Fruit fly (Drosophila melanogaster) whole organism, embryonic: Measurements from ENCODE around the gene Naam.

Source experiments
- CG11695 ChIP-seq: fragments of 200-800 bp; sonication (Bioruptor generic); IDR thresholded peaks from 3 replicates; pipeline ENCODE4 v1.3.6; 2022; ENCODE audit warnings: missing biosample characterization, missing genetic modification characterization
- CG15479 ChIP-seq: fragments of 200-800 bp; sonication (Bioruptor generic); optimal IDR thresholded peaks from 3 replicates; lab custom pipeline; 2019; ENCODE audit warnings: missing biosample characterization, mild to moderate bottlenecking, missing genetic modification characterization, moderate library complexity
- CG17802 ChIP-seq: fragments of 200-800 bp; sonication (Bioruptor generic); optimal IDR thresholded peaks from 2 replicates; lab custom pipeline; 2018; ENCODE audit warnings: missing biosample characterization, mild to moderate bottlenecking, missing genetic modification characterization, moderate library complexity
- CG2116 ChIP-seq: fragments of 200-800 bp; sonication (Bioruptor generic); optimal IDR thresholded peaks from 3 replicates; lab custom pipeline; 2018; ENCODE audit warnings: missing biosample characterization, mild to moderate bottlenecking, missing genetic modification characterization
- CG2120 ChIP-seq: fragments of 200-800 bp; sonication (Bioruptor generic); optimal IDR thresholded peaks from 3 replicates; lab custom pipeline; 2016; ENCODE audit warnings: missing biosample characterization, missing genetic modification characterization
- CG2202 ChIP-seq: fragments of 200-800 bp; sonication (Bioruptor generic); optimal IDR thresholded peaks from 2 replicates; lab custom pipeline; 2018; ENCODE audit warnings: missing biosample characterization, mild to moderate bottlenecking, missing genetic modification characterization
- CG2678 ChIP-seq: fragments of 200-800 bp; sonication (Bioruptor generic); optimal IDR thresholded peaks from 3 replicates; lab custom pipeline; 2019; ENCODE audit warnings: missing biosample characterization, mild to moderate bottlenecking, missing genetic modification characterization, moderate library complexity
- CG2712 ChIP-seq: fragments of 200-800 bp; optimal IDR thresholded peaks from 3 replicates; lab custom pipeline; 2019; ENCODE audit warnings: missing biosample characterization, mild to moderate bottlenecking, missing genetic modification characterization, moderate library complexity
- CG31388 ChIP-seq: fragments of 200-800 bp; sonication (Bioruptor generic); optimal IDR thresholded peaks from 2 replicates; lab custom pipeline; 2016; ENCODE audit warnings: missing biosample characterization, missing genetic modification characterization
- CG31441 ChIP-seq: fragments of 200-800 bp; sonication (Bioruptor generic); IDR thresholded peaks from 2 replicates; pipeline ENCODE4 v1.3.6; 2022; ENCODE audit warnings: missing biosample characterization, missing genetic modification characterization
- CG3726 ChIP-seq: fragments of 200-800 bp; sonication (Bioruptor generic); IDR thresholded peaks from 3 replicates; pipeline ENCODE4, ENCODE4 v1.3.6; 2022; ENCODE audit warnings: missing biosample characterization, missing genetic modification characterization
- CG4328 ChIP-seq: fragments of 200-800 bp; sonication (Bioruptor generic); optimal IDR thresholded peaks from 3 replicates; lab custom pipeline; 2017; ENCODE audit warnings: missing biosample characterization, missing genetic modification reagents, missing genetic modification characterization
- CG4707 ChIP-seq: fragments of 200-800 bp; sonication (Bioruptor generic); optimal IDR thresholded peaks from 2 replicates; lab custom pipeline; 2018; ENCODE audit warnings: missing biosample characterization, mild to moderate bottlenecking, missing genetic modification characterization, moderate library complexity
- CG6254 ChIP-seq: fragments of 200-800 bp; sonication (Bioruptor generic); optimal IDR thresholded peaks from 3 replicates; lab custom pipeline; 2017; ENCODE audit warnings: mild to moderate bottlenecking, missing biosample characterization, missing genetic modification reagents, missing genetic modification characterization
- CG8944 ChIP-seq: fragments of 200-800 bp; sonication (Bioruptor generic); optimal IDR thresholded peaks from 3 replicates; lab custom pipeline; 2016; ENCODE audit warnings: missing biosample characterization, missing genetic modification characterization
- CoRest ChIP-seq: fragments of 200-800 bp; sonication (Bioruptor generic); optimal IDR thresholded peaks from 3 replicates; lab custom pipeline; 2018; ENCODE audit warnings: missing biosample characterization, mild to moderate bottlenecking, missing genetic modification characterization, moderate library complexity
- Dad ChIP-seq: fragments of 200-800 bp; sonication (Bioruptor generic); optimal IDR thresholded peaks from 3 replicates; lab custom pipeline; 2016; ENCODE audit warnings: missing biosample characterization, missing genetic modification characterization
- GATAe ChIP-seq: fragments of 200-800 bp; sonication (Bioruptor generic); conservative IDR thresholded peaks from 2 replicates; pipeline ENCODE4 v1.3.6; 2022; ENCODE audit warnings: missing biosample characterization, missing genetic modification characterization
- Gsc ChIP-seq: fragments of 200-800 bp; sonication (Bioruptor generic); IDR thresholded peaks from 2 replicates; pipeline ENCODE4 v1.3.6; 2022; ENCODE audit warnings: missing biosample characterization, missing genetic modification characterization
- Hr3 ChIP-seq: fragments of 200-800 bp; sonication (Bioruptor generic); optimal IDR thresholded peaks from 3 replicates; lab custom pipeline; 2016; ENCODE audit warnings: missing biosample characterization, missing genetic modification characterization
- Hr51 ChIP-seq, 2 experiments: fragments of 200-800 bp; sonication (Bioruptor generic); optimal IDR thresholded peaks; 2 replicates in 1 of 2; 3 replicates in 1 of 2; lab custom pipeline; 2016 to 2018; ENCODE audit warnings: missing biosample characterization in 2 of 2, missing genetic modification characterization in 2 of 2, mild to moderate bottlenecking in 1 of 2, moderate library complexity in 1 of 2
- Jarid2 ChIP-seq: fragments of 200-800 bp; sonication (Bioruptor generic); optimal IDR thresholded peaks from 3 replicates; lab custom pipeline; 2017; ENCODE audit warnings: mild to moderate bottlenecking, missing biosample characterization, missing genetic modification reagents, missing genetic modification characterization
- Lhr ChIP-seq: fragments of 200-800 bp; sonication (Bioruptor generic); optimal IDR thresholded peaks from 3 replicates; lab custom pipeline; 2017; ENCODE audit warnings: mild to moderate bottlenecking, missing biosample characterization, missing genetic modification reagents, missing genetic modification characterization
- NFAT ChIP-seq: fragments of 200-800 bp; sonication (Bioruptor generic); IDR thresholded peaks from 2 replicates; pipeline ENCODE4 v1.3.6; 2022; ENCODE audit warnings: missing biosample characterization, missing genetic modification characterization
- Sox100B ChIP-seq: fragments of 200-800 bp; sonication (Bioruptor generic); optimal IDR thresholded peaks from 3 replicates; lab custom pipeline; 2018; ENCODE audit warnings: missing biosample characterization, mild to moderate bottlenecking, missing genetic modification characterization
- Sox102F ChIP-seq: fragments of 200-800 bp; sonication (Bioruptor generic); optimal IDR thresholded peaks from 2 replicates; lab custom pipeline; 2018; ENCODE audit warnings: missing biosample characterization, mild to moderate bottlenecking, missing genetic modification characterization, moderate library complexity
- Stat92E ChIP-seq, 3 experiments: fragments of >200 bp in 2 of 3; fragments of 200-800 bp in 1 of 3; sonication (Bioruptor generic) in 1 of 3; optimal IDR thresholded peaks; 2 replicates each; lab custom pipeline; 2017 to 2019; ENCODE audit warnings: missing biosample characterization in 3 of 3, missing genetic modification characterization in 3 of 3, mild to moderate bottlenecking in 1 of 3, moderate library complexity in 1 of 3
- YL-1 ChIP-seq: fragments of 200-800 bp; sonication (Bioruptor generic); optimal IDR thresholded peaks from 3 replicates; lab custom pipeline; 2017; ENCODE audit warnings: missing biosample characterization, mild to moderate bottlenecking, missing genetic modification characterization
- ab ChIP-seq: fragments of 200-800 bp; sonication (Bioruptor generic); optimal IDR thresholded peaks from 2 replicates; lab custom pipeline; 2016; ENCODE audit warnings: missing biosample characterization, missing genetic modification characterization
- ap ChIP-seq: fragments of 200-800 bp; sonication (Bioruptor generic); IDR thresholded peaks from 2 replicates; pipeline ENCODE4 v1.3.6; 2022; ENCODE audit warnings: missing biosample characterization, missing genetic modification characterization
- chinmo ChIP-seq: fragments of 200-800 bp; sonication (Bioruptor generic); IDR thresholded peaks from 4 replicates; pipeline ENCODE4 v1.3.6; 2022; ENCODE audit warnings: missing biosample characterization, missing genetic modification characterization; ENCODE audit not compliant: partially characterized antibody
- dysf ChIP-seq: fragments of 200-800 bp; sonication (Bioruptor generic); IDR thresholded peaks from 3 replicates; pipeline ENCODE4 v1.3.6; 2022; ENCODE audit warnings: missing biosample characterization, missing genetic modification characterization
- en ChIP-seq: fragments of 200-800 bp; sonication (Bioruptor generic); optimal IDR thresholded peaks from 2 replicates; lab custom pipeline; 2016; ENCODE audit warnings: missing biosample characterization, missing genetic modification characterization
- fd102C ChIP-seq: fragments of 200-800 bp; sonication (Bioruptor generic); optimal IDR thresholded peaks from 2 replicates; lab custom pipeline; 2018; ENCODE audit warnings: missing biosample characterization, mild to moderate bottlenecking, missing genetic modification characterization, moderate library complexity
- gfzf ChIP-seq: fragments of 200-800 bp; sonication (Bioruptor generic); optimal IDR thresholded peaks from 2 replicates; lab custom pipeline; 2016; ENCODE audit warnings: missing biosample characterization, mild to moderate bottlenecking, missing genetic modification characterization, moderate library complexity
- grn ChIP-seq: fragments of 200-800 bp; sonication (Bioruptor generic); optimal IDR thresholded peaks from 3 replicates; lab custom pipeline; 2017; ENCODE audit warnings: missing biosample characterization, missing genetic modification characterization
- h ChIP-seq: fragments of >200 bp; optimal IDR thresholded peaks from 2 replicates; lab custom pipeline; 2017
- kay ChIP-seq: fragments of 200-800 bp; sonication (Bioruptor generic); optimal IDR thresholded peaks from 2 replicates; lab custom pipeline; 2016; ENCODE audit warnings: missing biosample characterization, missing genetic modification characterization
- mld ChIP-seq: fragments of 200-800 bp; sonication (Bioruptor generic); IDR thresholded peaks from 3 replicates; pipeline ENCODE4 v1.3.6; 2022; ENCODE audit warnings: missing biosample characterization, missing genetic modification characterization; ENCODE audit not compliant: partially characterized antibody
- nerfin-1 ChIP-seq: fragments of 200-800 bp; sonication (Bioruptor generic); optimal IDR thresholded peaks from 3 replicates; lab custom pipeline; 2019; ENCODE audit warnings: missing biosample characterization, mild to moderate bottlenecking, missing genetic modification characterization, moderate library complexity
- nerfin-2 ChIP-seq: fragments of 200-800 bp; sonication (Bioruptor generic); IDR thresholded peaks from 2 replicates; pipeline ENCODE4 v1.3.6; 2022; ENCODE audit warnings: missing biosample characterization, missing genetic modification characterization; ENCODE audit not compliant: partially characterized antibody
- pzg ChIP-seq: fragments of 200-800 bp; sonication (Bioruptor generic); optimal IDR thresholded peaks from 3 replicates; lab custom pipeline; 2018; ENCODE audit warnings: missing biosample characterization, mild to moderate bottlenecking, missing genetic modification characterization, moderate library complexity
- sd ChIP-seq: fragments of 200-800 bp; sonication (Bioruptor generic); optimal IDR thresholded peaks from 3 replicates; lab custom pipeline; 2018; ENCODE audit warnings: missing biosample characterization, mild to moderate bottlenecking, missing genetic modification characterization, moderate library complexity
- sens ChIP-seq: fragments of 200-800 bp; sonication (Bioruptor generic); peaks from one replicate; lab custom pipeline; 2016; ENCODE audit warnings: missing biosample characterization, missing genetic modification characterization
- sens-2 ChIP-seq: fragments of 200-800 bp; sonication (Bioruptor generic); IDR thresholded peaks from 2 replicates; pipeline ENCODE4 v1.3.6; 2022; ENCODE audit warnings: missing biosample characterization, missing genetic modification characterization
- tin ChIP-seq: fragments of 200-800 bp; sonication (Bioruptor generic); optimal IDR thresholded peaks from 3 replicates; lab custom pipeline; 2016; ENCODE audit warnings: missing biosample characterization, missing genetic modification characterization
- trh ChIP-seq: fragments of 200-800 bp; sonication (Bioruptor generic); optimal IDR thresholded peaks from 2 replicates; lab custom pipeline; 2016; ENCODE audit warnings: missing biosample characterization, missing genetic modification characterization
- tup ChIP-seq: fragments of 200-800 bp; sonication (Bioruptor generic); optimal IDR thresholded peaks from 2 replicates; lab custom pipeline; 2016; ENCODE audit warnings: missing biosample characterization, mild to moderate bottlenecking, missing genetic modification characterization, moderate library complexity
- yki ChIP-seq: fragments of >200 bp; optimal IDR thresholded peaks from 3 replicates; lab custom pipeline; 2018

Gene Naam

dm6 chr3R:19671223-19671991, at the start of gene Naam (continued):
- peak; percentile 41 for TF ChIP-seq CG2116 (GFP tag; lab: Kevin White, UChicago)
- no peak for TF ChIP-seq GATAe (GFP tag; lab: Robert Waterston, UW)
- TF ChIP-seq tup: no peak
- TF ChIP-seq CG31441 (GFP tag; lab: Robert Waterston, UW): peak; percentile 77
- TF ChIP-seq mld: no peak
- TF ChIP-seq CG2712 (tag; lab: Kevin White, UChicago): peak; percentile 77
- TF ChIP-seq Jarid2: no peak
- TF ChIP-seq fd102C (GFP tag; lab: Kevin White, UChicago): no peak
- TF ChIP-seq CG8944 (GFP tag; lab: Kevin White, UChicago): peak; percentile 47
- no peak for TF ChIP-seq Stat92E (GFP tag; optimal IDR thresholded peaks at IDR 0.05; lab: Kevin White, UChicago)
- no peak for TF ChIP-seq CG31388 (GFP tag; lab: Kevin White, UChicago)
- peak; percentile 85 for TF ChIP-seq NFAT (GFP tag; lab: Robert Waterston, UW)
- peak; percentile 67 for TF ChIP-seq Dad (GFP tag; lab: Kevin White, UChicago)
- TF ChIP-seq h (lab: Kevin White, UChicago): no peak
- TF ChIP-seq CG2120: peak; percentile 94
- TF ChIP-seq CoRest (tag; lab: Kevin White, UChicago): peak; percentile 56
- TF ChIP-seq Sox100B: no peak
- TF ChIP-seq CG6254 (GFP tag; lab: Kevin White, UChicago): peak; percentile 7
- TF ChIP-seq CG2678 (tag; lab: Kevin White, UChicago): peak; percentile 85
- TF ChIP-seq tin (GFP tag; lab: Kevin White, UChicago): peak; percentile 72
- peak; percentile 50 for TF ChIP-seq nerfin-1 (tag; lab: Kevin White, UChicago)
- peak; percentile 58 to 85 for TF ChIP-seq Hr51 (GFP tag; optimal IDR thresholded peaks at IDR 0.05; lab: Kevin White, UChicago)
- TF ChIP-seq kay (GFP tag; lab: Kevin White, UChicago): peak; percentile 86
- TF ChIP-seq Gsc: no peak
- TF ChIP-seq gfzf (GFP tag; lab: Kevin White, UChicago): no peak
- TF ChIP-seq CG2202: no peak
- TF ChIP-seq sens (GFP tag; lab: Kevin White, UChicago): peak; percentile 96
- no peak for TF ChIP-seq trh (GFP tag; lab: Kevin White, UChicago)
- TF ChIP-seq CG15479 (GFP tag; lab: Kevin White, UChicago): no peak
- peak; percentile 71 for TF ChIP-seq ap
- peak; percentile 75 for TF ChIP-seq sd (tag; lab: Kevin White, UChicago)
- peak; percentile 66 for TF ChIP-seq en (GFP tag; lab: Kevin White, UChicago)
- TF ChIP-seq sens-2 (GFP tag; lab: Robert Waterston, UW): no peak
- TF ChIP-seq ab (GFP tag; lab: Kevin White, UChicago): peak; percentile 8
- peak; percentile 35 for TF ChIP-seq CG4707 (GFP tag; lab: Kevin White, UChicago)
- TF ChIP-seq dysf (GFP tag; lab: Robert Waterston, UW): peak; percentile 76
- TF ChIP-seq CG3726 (GFP tag; lab: Robert Waterston, UW): no peak
- peak; percentile 51 for TF ChIP-seq Hr3
- peak; percentile 77 for TF ChIP-seq Sox102F (GFP tag; lab: Kevin White, UChicago)
- no peak for TF ChIP-seq YL-1 (GFP tag; lab: Kevin White, UChicago)
- peak; percentile 21 for TF ChIP-seq pzg (GFP tag; lab: Kevin White, UChicago)
- no peak for TF ChIP-seq nerfin-2 (GFP tag; lab: Robert Waterston, UW)
- peak; percentile 70 for TF ChIP-seq CG11695
- TF ChIP-seq CG4328 (GFP tag; lab: Kevin White, UChicago): peak; percentile 39
- TF ChIP-seq CG17802 (tag; lab: Kevin White, UChicago): peak; percentile 41
- no peak for TF ChIP-seq yki (lab: Kevin White, UChicago)
- TF ChIP-seq chinmo (GFP tag; lab: Robert Waterston, UW): 0 out of 4 replicates have a peak, but pooled peaks have one; percentile 25
- peak; percentile 8 for TF ChIP-seq Lhr (GFP tag; lab: Kevin White, UChicago)
- TF ChIP-seq grn: peak; percentile 43
